Worm (Caenorhabditis elegans) whole organism, early embryonic: ENCODE data around the gene T09F5.10.

ENCODE experiments used
- B0310.2 ChIP-seq: sonication (generic microtip); optimal IDR thresholded peaks from 2 replicates; lab custom pipeline; 2016; ENCODE audit warnings: mild to moderate bottlenecking, missing genetic modification characterization, missing compliant biosample characterization
- F13C5.2 ChIP-seq: sonication (generic microtip); optimal IDR thresholded peaks from 2 replicates; lab custom pipeline; 2017; ENCODE audit warnings: mild to moderate bottlenecking, missing genetic modification characterization, inconsistent platforms, missing compliant biosample characterization
- aly-1 ChIP-seq: sonication (generic microtip); optimal IDR thresholded peaks from 2 replicates; lab custom pipeline; 2016; ENCODE audit warnings: missing genetic modification characterization, missing compliant biosample characterization
- ama-1 ChIP-seq: fragments of 150-350 bp; optimal IDR thresholded peaks from 2 replicates; lab custom pipeline; 2014
- ceh-13 ChIP-seq: fragments of 200-800 bp; sonication (Bioruptor generic); optimal IDR thresholded peaks from 2 replicates; lab custom pipeline; 2018; ENCODE audit warnings: mild to moderate bottlenecking, missing genetic modification characterization, missing compliant biosample characterization
- ceh-36 ChIP-seq: sonication (generic microtip); optimal IDR thresholded peaks from 2 replicates; lab custom pipeline; 2016; ENCODE audit warnings: missing genetic modification characterization, inconsistent platforms, missing compliant biosample characterization
- ets-7 ChIP-seq: sonication (generic microtip); optimal IDR thresholded peaks from 2 replicates; lab custom pipeline; 2016; ENCODE audit warnings: missing genotype, missing genetic modification characterization, missing compliant biosample characterization
- flt-1 ChIP-seq: fragments of 200-800 bp; sonication (Bioruptor generic); IDR thresholded peaks from 2 replicates; pipeline ENCODE4 v1.3.6; 2022; ENCODE audit warnings: missing genetic modification characterization, missing compliant biosample characterization
- hmbx-1 ChIP-seq: sonication (generic microtip); optimal IDR thresholded peaks from 2 replicates; lab custom pipeline; 2016; ENCODE audit warnings: mild to moderate bottlenecking, missing genetic modification characterization, missing compliant biosample characterization
- hmg-4 ChIP-seq: fragments of 200-800 bp; sonication (Bioruptor generic); optimal IDR thresholded peaks from 2 replicates; lab custom pipeline; 2018; ENCODE audit warnings: mild to moderate bottlenecking, missing genetic modification characterization, missing compliant biosample characterization
- hnd-1 ChIP-seq: sonication (generic microtip); optimal IDR thresholded peaks from 2 replicates; lab custom pipeline; 2016; ENCODE audit warnings: missing genetic modification characterization, missing compliant biosample characterization
- pes-1 ChIP-seq: fragments of 200-800 bp; sonication (Bioruptor generic); IDR thresholded peaks from 2 replicates; pipeline ENCODE4 v1.3.6; 2022; ENCODE audit warnings: missing genetic modification reagents, missing genetic modification characterization, missing compliant biosample characterization
- scrt-1 ChIP-seq: fragments of 200-800 bp; sonication (Bioruptor generic); IDR thresholded peaks from 2 replicates; pipeline ENCODE4 v1.3.6; 2022; ENCODE audit warnings: missing genetic modification characterization, missing compliant biosample characterization
- sea-1 ChIP-seq: fragments of 200-800 bp; sonication (Bioruptor generic); conservative IDR thresholded peaks from 2 replicates; pipeline ENCODE4 v1.3.6; 2022; ENCODE audit warnings: missing genetic modification characterization, missing compliant biosample characterization
- tbx-11 ChIP-seq: fragments of 200-800 bp; sonication (Bioruptor generic); IDR thresholded peaks from 2 replicates; pipeline ENCODE4 v1.3.6; 2022; ENCODE audit warnings: missing genetic modification characterization, missing compliant biosample characterization
- tbx-37 ChIP-seq: fragments of 200-800 bp; sonication (Bioruptor generic); conservative IDR thresholded peaks from 2 replicates; pipeline ENCODE4 v1.3.6; 2022; ENCODE audit warnings: missing genetic modification reagents, missing genetic modification characterization, missing compliant biosample characterization
- tra-4 ChIP-seq: sonication (generic microtip); optimal IDR thresholded peaks from 2 replicates; lab custom pipeline; 2017; ENCODE audit warnings: missing genetic modification characterization, missing compliant biosample characterization

T09F5.10 gene

ce11 chrV:15162697-15163096 is 17.2 kb upstream of the T09F5.10 start, which contains the start of gene srz-11:
Gene srz-11 (plus strand): TSS chrV:15163082.
- no peak for TF ChIP-seq ceh-13
- TF ChIP-seq B0310.2 (tag; lab: Kevin White, UChicago), result no peak
- TF ChIP-seq tra-4 (tag; lab: Kevin White, UChicago), result no peak
- TF ChIP-seq scrt-1 (GFP tag; lab: Robert Waterston, UW), result no peak
- TF ChIP-seq F13C5.2, result no peak
- no peak for TF ChIP-seq pes-1 (GFP tag; lab: Robert Waterston, UW)
- TF ChIP-seq tbx-11 (GFP tag; lab: Robert Waterston, UW), result no peak

ce11 chrV:15175459-15175858 is 4.4 kb upstream of the T09F5.10 start, which contains the start of gene clec-47:
Gene clec-47 (plus strand): TSS chrV:15175759.
- TF ChIP-seq B0310.2 (tag; lab: Kevin White, UChicago), result no peak
- no peak for TF ChIP-seq ceh-36 (tag; lab: Kevin White, UChicago)
- no peak for TF ChIP-seq pes-1 (GFP tag; lab: Robert Waterston, UW)
- no peak for TF ChIP-seq scrt-1 (GFP tag; lab: Robert Waterston, UW)
- TF ChIP-seq tbx-37 (GFP tag; lab: Robert Waterston, UW), result no peak
- TF ChIP-seq sea-1, result no peak
- no peak for TF ChIP-seq aly-1 (tag; lab: Kevin White, UChicago)
- no peak for TF ChIP-seq hnd-1 (tag; lab: Kevin White, UChicago)
- no peak for TF ChIP-seq F13C5.2
- no peak for TF ChIP-seq ama-1 (lab: Kevin White, UChicago)
- no peak for TF ChIP-seq hmbx-1 (tag; lab: Kevin White, UChicago)
- no peak for TF ChIP-seq flt-1 (GFP tag; lab: Robert Waterston, UW)
- TF ChIP-seq ets-7, result no peak
- TF ChIP-seq ceh-13, result no peak
- no peak for TF ChIP-seq tra-4 (tag; lab: Kevin White, UChicago)
- TF ChIP-seq hmg-4, result no peak
- no peak for TF ChIP-seq tbx-11 (GFP tag; lab: Robert Waterston, UW)

- no peak for TF ChIP-seq hmbx-1 (tag; lab: Kevin White, UChicago)
- TF ChIP-seq hmg-4, result no peak
- no peak for TF ChIP-seq flt-1 (GFP tag; lab: Robert Waterston, UW)
- no peak for TF ChIP-seq sea-1
- no peak for TF ChIP-seq hnd-1 (tag; lab: Kevin White, UChicago)
- TF ChIP-seq tbx-37 (GFP tag; lab: Robert Waterston, UW), result no peak
- no peak for TF ChIP-seq scrt-1 (GFP tag; lab: Robert Waterston, UW)
- no peak for TF ChIP-seq tbx-11 (GFP tag; lab: Robert Waterston, UW)
- no peak for TF ChIP-seq ama-1 (lab: Kevin White, UChicago)
- TF ChIP-seq aly-1 (tag; lab: Kevin White, UChicago), result no peak
- no peak for TF ChIP-seq pes-1 (GFP tag; lab: Robert Waterston, UW)
- no peak for TF ChIP-seq ceh-13
- no peak for TF ChIP-seq F13C5.2
- no peak for TF ChIP-seq ets-7
- TF ChIP-seq B0310.2 (tag; lab: Kevin White, UChicago), result no peak
- TF ChIP-seq ceh-36 (tag; lab: Kevin White, UChicago), result no peak
- TF ChIP-seq tra-4 (tag; lab: Kevin White, UChicago), result no peak
Measured at ce11 chrV:15181899-15182298, 2.0 kb downstream of the T09F5.10 start.

ce11 chrV:15182407-15182806 is 2.5 kb downstream of the T09F5.10 start, which contains the start of gene fbxa-84:
Gene fbxa-84 (plus strand): TSS chrV:15182440.
- no peak for TF ChIP-seq ceh-36 (tag; lab: Kevin White, UChicago)
- TF ChIP-seq sea-1, result no peak
- TF ChIP-seq tbx-11 (GFP tag; lab: Robert Waterston, UW), result no peak
- TF ChIP-seq ceh-13, result no peak
- TF ChIP-seq hmg-4, result no peak

- TF ChIP-seq hmg-4 (no peak), scrt-1 (GFP tag; lab: Robert Waterston, UW) (no peak), ama-1 (lab: Kevin White, UChicago) (no peak), F13C5.2 (no peak), tbx-11 (GFP tag; lab: Robert Waterston, UW) (no peak), tbx-37 (GFP tag; lab: Robert Waterston, UW) (no peak), aly-1 (tag; lab: Kevin White, UChicago) (no peak), tra-4 (tag; lab: Kevin White, UChicago) (no peak), flt-1 (GFP tag; lab: Robert Waterston, UW) (no peak), ceh-13 (no peak), sea-1 (no peak), B0310.2 (tag; lab: Kevin White, UChicago) (no peak), ets-7 (no peak)
Measured at ce11 chrV:15184097-15185040, 4.5 kb downstream of the T09F5.10 start, which contains the start of gene Y75B12B.1. Gene Y75B12B.1 (plus strand): TSS chrV:15184699.

- no peak for TF ChIP-seq ets-7
- no peak for TF ChIP-seq B0310.2 (tag; lab: Kevin White, UChicago)
- TF ChIP-seq F13C5.2, result no peak
- TF ChIP-seq hnd-1 (tag; lab: Kevin White, UChicago), result no peak
- TF ChIP-seq ceh-36 (tag; lab: Kevin White, UChicago), result no peak
- no peak for TF ChIP-seq hmbx-1 (tag; lab: Kevin White, UChicago)
- no peak for TF ChIP-seq aly-1 (tag; lab: Kevin White, UChicago)
- TF ChIP-seq ceh-13, result no peak
- no peak for TF ChIP-seq tbx-11 (GFP tag; lab: Robert Waterston, UW)
- no peak for TF ChIP-seq hmg-4
Measured at ce11 chrV:15186259-15186927, 6.5 kb downstream of the T09F5.10 start, which contains the start of gene Y75B12B.3. Gene Y75B12B.3 (minus strand): TSS chrV:15186279.
